Worm (Caenorhabditis elegans) whole organism, late embryonic: Measurements from ENCODE around the gene tmem-258.

Experiments used
- C08G9.2 ChIP-seq: sonication (generic microtip); optimal IDR thresholded peaks from 2 replicates; lab custom pipeline; 2016; ENCODE audit warnings: mild to moderate bottlenecking, missing genetic modification characterization, moderate library complexity, missing compliant biosample characterization
- F13H6.1 ChIP-seq: sonication (generic microtip); optimal IDR thresholded peaks from 2 replicates; lab custom pipeline; 2016; ENCODE audit warnings: missing genetic modification characterization, missing compliant biosample characterization
- dve-1 ChIP-seq: sonication (generic microtip); optimal IDR thresholded peaks from 2 replicates; lab custom pipeline; 2017; ENCODE audit warnings: antibody characterized with exemption, mild to moderate bottlenecking, missing genetic modification characterization, missing compliant biosample characterization
- ets-4 ChIP-seq: sonication (generic microtip); optimal IDR thresholded peaks from 2 replicates; lab custom pipeline; 2016; ENCODE audit warnings: missing genetic modification characterization, missing compliant biosample characterization
- hlh-30 ChIP-seq: sonication (generic microtip); optimal IDR thresholded peaks from 2 replicates; lab custom pipeline; 2017; ENCODE audit warnings: antibody characterized with exemption, missing genetic modification characterization, missing compliant biosample characterization; ENCODE audit not compliant: insufficient read depth
- nfya-1 ChIP-seq: sonication (generic microtip); optimal IDR thresholded peaks from 2 replicates; lab custom pipeline; 2017; ENCODE audit warnings: missing genetic modification characterization, mild to moderate bottlenecking, missing compliant biosample characterization, antibody characterized with exemption, moderate library complexity
- nhr-11 ChIP-seq: fragments of 150-350 bp; optimal IDR thresholded peaks from 2 replicates; lab custom pipeline; 2014; ENCODE audit warnings: missing biosample characterization, missing genetic modification characterization
- syd-9 ChIP-seq: sonication (generic microtip); optimal IDR thresholded peaks from 2 replicates; lab custom pipeline; 2016; ENCODE audit warnings: mild to moderate bottlenecking, missing genetic modification characterization, moderate library complexity, missing compliant biosample characterization
- tbx-2 ChIP-seq: sonication (generic microtip); optimal IDR thresholded peaks from 2 replicates; lab custom pipeline; 2016; ENCODE audit warnings: missing genetic modification characterization, missing compliant biosample characterization
- ztf-16 ChIP-seq: sonication (generic microtip); optimal IDR thresholded peaks from 2 replicates; lab custom pipeline; 2017; ENCODE audit warnings: missing genetic modification characterization, missing compliant biosample characterization

DNA sequence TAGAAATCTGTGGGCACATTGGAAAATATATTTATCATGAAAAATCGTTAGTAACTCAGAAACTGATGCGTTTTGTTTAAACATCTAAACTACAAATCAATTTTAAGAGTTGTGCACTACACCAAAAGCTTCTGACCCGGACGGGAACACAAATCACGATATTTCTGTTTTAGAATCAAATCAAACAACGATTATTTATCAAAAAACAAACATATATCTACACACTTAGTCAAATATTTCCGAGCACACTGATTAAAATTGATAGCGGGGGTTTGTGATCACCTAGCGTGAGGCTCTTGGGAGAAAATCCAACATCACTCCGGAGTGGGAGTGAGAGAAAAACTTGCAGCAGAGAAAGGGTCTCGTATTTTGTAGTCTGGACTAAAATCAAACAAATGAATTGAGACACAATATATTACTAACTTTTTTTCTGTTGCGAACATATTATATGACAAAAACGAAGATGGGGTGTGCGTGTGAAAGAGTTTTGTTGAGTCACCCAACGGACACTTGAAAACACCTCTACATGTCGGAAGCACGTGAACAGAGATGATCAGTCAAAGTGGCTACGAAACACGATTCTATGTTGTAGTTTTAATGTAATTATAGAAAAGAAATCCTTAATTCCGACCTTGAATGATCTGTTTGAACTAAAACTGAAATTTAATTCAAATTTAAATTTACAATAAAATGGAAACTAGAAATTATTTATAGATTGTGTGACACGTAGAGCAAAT lies 32.4 kb downstream of the tmem-258 start:
- TF ChIP-seq C08G9.2 (tag; lab: Kevin White, UChicago) (no peak), ets-4 (tag; lab: Kevin White, UChicago) (no peak), hlh-30 (tag; lab: Kevin White, UChicago) (no peak), syd-9 (tag; lab: Kevin White, UChicago) (no peak), nhr-11 (tag; lab: Kevin White, UChicago) (no peak), F13H6.1 (no peak), dve-1 (tag; lab: Kevin White, UChicago) (no peak), nfya-1 (no peak), ztf-16 (tag; lab: Kevin White, UChicago) (no peak), tbx-2 (no peak)
